Fruit fly (Drosophila melanogaster) whole organism, prepupa: ENCODE measurements around the gene ey.

Experiments
- Blimp-1 ChIP-seq: fragments of 200-800 bp; sonication (Bioruptor generic); optimal IDR thresholded peaks from 3 replicates; lab custom pipeline; 2017; ENCODE audit warnings: missing biosample characterization, missing genetic modification characterization, mild to moderate bottlenecking, moderate library complexity, missing genetic modification reagents
- CG10631 ChIP-seq: fragments of 200-800 bp; sonication (Bioruptor generic); optimal IDR thresholded peaks from 2 replicates; lab custom pipeline; 2016; ENCODE audit warnings: missing biosample characterization, missing genetic modification characterization
- CG10669 ChIP-seq: fragments of 200-800 bp; sonication (Bioruptor generic); optimal IDR thresholded peaks from 3 replicates; lab custom pipeline; 2018; ENCODE audit warnings: missing biosample characterization, mild to moderate bottlenecking, missing genetic modification characterization, moderate library complexity
- CG11294 ChIP-seq: fragments of 200-800 bp; sonication (Bioruptor generic); IDR thresholded peaks from 2 replicates; pipeline ENCODE4 v1.3.6; 2022; ENCODE audit warnings: missing biosample characterization, missing genetic modification characterization
- CG11902 ChIP-seq: fragments of 200-800 bp; sonication (Bioruptor generic); optimal IDR thresholded peaks from 3 replicates; lab custom pipeline; 2016; ENCODE audit warnings: missing biosample characterization, missing genetic modification characterization
- CG15336 ChIP-seq: fragments of 200-800 bp; sonication (Bioruptor generic); IDR thresholded peaks from 2 replicates; pipeline ENCODE4 v1.3.6; 2022; ENCODE audit warnings: missing biosample characterization, missing genetic modification characterization
- CG1621 ChIP-seq: fragments of 200-800 bp; sonication (Bioruptor generic); optimal IDR thresholded peaks from 3 replicates; lab custom pipeline; 2018; ENCODE audit warnings: missing biosample characterization, mild to moderate bottlenecking, missing genetic modification characterization
- CG16779 ChIP-seq: fragments of 200-800 bp; sonication (Bioruptor generic); optimal IDR thresholded peaks from 3 replicates; lab custom pipeline; 2017; ENCODE audit warnings: missing biosample characterization, mild to moderate bottlenecking, missing genetic modification characterization
- CG3032 ChIP-seq: fragments of 200-800 bp; optimal IDR thresholded peaks from 2 replicates; lab custom pipeline; 2019; ENCODE audit warnings: missing biosample characterization, mild to moderate bottlenecking, missing genetic modification characterization, moderate library complexity
- CG31627 ChIP-seq: fragments of 200-800 bp; sonication (Bioruptor generic); optimal IDR thresholded peaks from 3 replicates; lab custom pipeline; 2016; ENCODE audit warnings: missing biosample characterization, missing genetic modification characterization
- CG32006 ChIP-seq: fragments of 200-800 bp; sonication (Bioruptor generic); optimal IDR thresholded peaks from 3 replicates; lab custom pipeline; 2017; ENCODE audit warnings: missing biosample characterization, mild to moderate bottlenecking, missing genetic modification characterization
- CG3919 ChIP-seq: fragments of 200-800 bp; sonication (Bioruptor generic); optimal IDR thresholded peaks from 3 replicates; lab custom pipeline; 2016; ENCODE audit warnings: missing biosample characterization, missing genetic modification characterization
- CG4318 ChIP-seq: fragments of 200-800 bp; sonication (Bioruptor generic); optimal IDR thresholded peaks from 3 replicates; lab custom pipeline; 2017; ENCODE audit warnings: missing biosample characterization, mild to moderate bottlenecking, missing genetic modification characterization
- CG6163 ChIP-seq: fragments of 200-800 bp; sonication (Bioruptor generic); IDR thresholded peaks from 3 replicates; pipeline ENCODE4 v1.3.6; 2022; ENCODE audit warnings: missing biosample characterization, missing genetic modification characterization
- CG6276 ChIP-seq: fragments of 200-800 bp; sonication (Bioruptor generic); optimal IDR thresholded peaks from 2 replicates; lab custom pipeline; 2017; ENCODE audit warnings: missing biosample characterization, mild to moderate bottlenecking, missing genetic modification characterization
- CG6792 ChIP-seq: fragments of 200-800 bp; sonication (Bioruptor generic); optimal IDR thresholded peaks from 3 replicates; lab custom pipeline; 2016; ENCODE audit warnings: missing biosample characterization, missing genetic modification characterization
- CG6808 ChIP-seq: fragments of 200-800 bp; sonication (Bioruptor generic); optimal IDR thresholded peaks from 3 replicates; lab custom pipeline; 2017; ENCODE audit warnings: missing biosample characterization, missing genetic modification characterization, mild to moderate bottlenecking, moderate library complexity, missing genetic modification reagents
- CG7368 ChIP-seq: fragments of 200-800 bp; sonication (Bioruptor generic); optimal IDR thresholded peaks from 3 replicates; lab custom pipeline; 2016; ENCODE audit warnings: missing biosample characterization, missing genetic modification characterization
- CG8119 ChIP-seq: fragments of 200-800 bp; sonication (Bioruptor generic); IDR thresholded peaks from 3 replicates; pipeline ENCODE4 v1.3.6; 2022; ENCODE audit warnings: missing biosample characterization, missing genetic modification characterization
- CG8319 ChIP-seq: fragments of 200-800 bp; sonication (Bioruptor generic); optimal IDR thresholded peaks from 3 replicates; lab custom pipeline; 2016; ENCODE audit warnings: missing biosample characterization, missing genetic modification characterization
- CG9139 ChIP-seq: fragments of 200-800 bp; sonication (Bioruptor generic); optimal IDR thresholded peaks from 3 replicates; lab custom pipeline; 2017; ENCODE audit warnings: missing biosample characterization, mild to moderate bottlenecking, missing genetic modification characterization
- Eip75B ChIP-seq: fragments of 200-800 bp; sonication (Bioruptor generic); optimal IDR thresholded peaks from 3 replicates; lab custom pipeline; 2016; ENCODE audit warnings: missing biosample characterization, missing genetic modification characterization
- Eip78C ChIP-seq: fragments of 200-800 bp; sonication (Bioruptor generic); peaks from one replicate; lab custom pipeline; 2016; ENCODE audit warnings: missing biosample characterization, missing genetic modification characterization
- Ets96B ChIP-seq: fragments of 200-800 bp; optimal IDR thresholded peaks from 2 replicates; lab custom pipeline; 2019; ENCODE audit warnings: missing biosample characterization, mild to moderate bottlenecking, missing genetic modification characterization, moderate library complexity
- Gug ChIP-seq: fragments of 200-800 bp; sonication (Bioruptor generic); IDR thresholded peaks from 2 replicates; pipeline ENCODE4 v1.3.6; 2022; ENCODE audit warnings: missing biosample characterization, missing genetic modification characterization
- Hr38 ChIP-seq: sonication (Bioruptor generic); optimal IDR thresholded peaks from 2 replicates; lab custom pipeline; 2016; ENCODE audit warnings: missing biosample characterization, missing genetic modification characterization
- Hr39 ChIP-seq: fragments of 200-800 bp; sonication (Bioruptor generic); optimal IDR thresholded peaks from 2 replicates; lab custom pipeline; 2016; ENCODE audit warnings: missing biosample characterization, missing genetic modification characterization
- Hr4 ChIP-seq: fragments of 200-800 bp; sonication (Bioruptor generic); optimal IDR thresholded peaks from 3 replicates; lab custom pipeline; 2016; ENCODE audit warnings: missing biosample characterization, missing genetic modification characterization
- Lpt ChIP-seq: fragments of 200-800 bp; sonication (Bioruptor generic); optimal IDR thresholded peaks from 3 replicates; lab custom pipeline; 2016; ENCODE audit warnings: missing biosample characterization, missing genetic modification characterization
- Met ChIP-seq: fragments of 200-800 bp; sonication (Bioruptor generic); optimal IDR thresholded peaks from 3 replicates; lab custom pipeline; 2016; ENCODE audit warnings: missing biosample characterization, missing genetic modification characterization
- OdsH ChIP-seq: fragments of 200-800 bp; sonication (Bioruptor generic); optimal IDR thresholded peaks from 3 replicates; lab custom pipeline; 2016; ENCODE audit warnings: missing biosample characterization, missing genetic modification characterization
- Smox ChIP-seq: fragments of 200-800 bp; sonication (Bioruptor generic); optimal IDR thresholded peaks from 3 replicates; lab custom pipeline; 2016; ENCODE audit warnings: missing biosample characterization, missing genetic modification characterization
- Sox102F ChIP-seq: fragments of 200-800 bp; sonication (Bioruptor generic); optimal IDR thresholded peaks from 2 replicates; lab custom pipeline; 2016; ENCODE audit warnings: missing biosample characterization, mild to moderate bottlenecking, missing genetic modification characterization
- Sox14 ChIP-seq: fragments of 200-800 bp; sonication (Bioruptor generic); optimal IDR thresholded peaks from 3 replicates; lab custom pipeline; 2016; ENCODE audit warnings: missing biosample characterization, missing genetic modification characterization
- Sox15 ChIP-seq: fragments of 200-800 bp; sonication (Bioruptor generic); optimal IDR thresholded peaks from 3 replicates; lab custom pipeline; 2016; ENCODE audit warnings: missing biosample characterization, missing genetic modification characterization
- achi ChIP-seq: fragments of 200-800 bp; sonication (Bioruptor generic); optimal IDR thresholded peaks from 3 replicates; lab custom pipeline; 2016; ENCODE audit warnings: missing biosample characterization, missing genetic modification characterization
- acj6 ChIP-seq: fragments of 200-800 bp; sonication (Bioruptor generic); optimal IDR thresholded peaks from 3 replicates; lab custom pipeline; 2016; ENCODE audit warnings: missing biosample characterization, missing genetic modification characterization
- cyc ChIP-seq: fragments of 200-800 bp; sonication (Bioruptor generic); optimal IDR thresholded peaks from 3 replicates; lab custom pipeline; 2016; ENCODE audit warnings: missing biosample characterization, missing genetic modification characterization
- dac ChIP-seq: fragments of 200-800 bp; sonication (Bioruptor generic); optimal IDR thresholded peaks from 2 replicates; lab custom pipeline; 2017; ENCODE audit warnings: missing biosample characterization, mild to moderate bottlenecking, missing genetic modification characterization
- dsx ChIP-seq: fragments of 200-800 bp; optimal IDR thresholded peaks from 3 replicates; lab custom pipeline; 2019; ENCODE audit warnings: missing biosample characterization, mild to moderate bottlenecking, missing genetic modification characterization, moderate library complexity; ENCODE audit not compliant: poor library complexity, severe bottlenecking
- eg ChIP-seq: fragments of 200-800 bp; sonication (Bioruptor generic); IDR thresholded peaks from 3 replicates; pipeline ENCODE4 v1.3.6; 2022; ENCODE audit warnings: missing biosample characterization, missing genetic modification characterization
- esn ChIP-seq: fragments of 200-800 bp; sonication (Bioruptor generic); optimal IDR thresholded peaks from 2 replicates; lab custom pipeline; 2016; ENCODE audit warnings: missing biosample characterization, mild to moderate bottlenecking, missing genetic modification characterization, moderate library complexity
- fd59A ChIP-seq: fragments of 200-800 bp; sonication (Bioruptor generic); optimal IDR thresholded peaks from 2 replicates; lab custom pipeline; 2017; ENCODE audit warnings: missing biosample characterization, mild to moderate bottlenecking, missing genetic modification characterization, missing genetic modification reagents
- fd85E ChIP-seq: fragments of 200-800 bp; sonication (Bioruptor generic); optimal IDR thresholded peaks from 3 replicates; lab custom pipeline; 2016; ENCODE audit warnings: missing biosample characterization, missing genetic modification characterization
- fkh ChIP-seq: fragments of 200-800 bp; sonication (Bioruptor generic); optimal IDR thresholded peaks from 3 replicates; lab custom pipeline; 2017; ENCODE audit warnings: missing biosample characterization, mild to moderate bottlenecking, missing genetic modification characterization, moderate library complexity
- lz ChIP-seq: fragments of 200-800 bp; sonication (Bioruptor generic); optimal IDR thresholded peaks from 3 replicates; lab custom pipeline; 2016; ENCODE audit warnings: missing biosample characterization, missing genetic modification characterization
- net ChIP-seq: fragments of 200-800 bp; sonication (Bioruptor generic); optimal IDR thresholded peaks from 3 replicates; lab custom pipeline; 2016; ENCODE audit warnings: missing biosample characterization, missing genetic modification characterization
- pdm3 ChIP-seq: fragments of 200-800 bp; sonication (Bioruptor generic); optimal IDR thresholded peaks from 3 replicates; lab custom pipeline; 2016; ENCODE audit warnings: missing biosample characterization, missing genetic modification characterization
- salr ChIP-seq, 2 experiments: fragments of 200-800 bp; sonication (Bioruptor generic); optimal IDR thresholded peaks; 3 replicates each; lab custom pipeline; 2016 to 2018; ENCODE audit warnings: missing biosample characterization in 2 of 2, missing genetic modification characterization in 2 of 2, mild to moderate bottlenecking in 1 of 2
- spab ChIP-seq: fragments of 200-800 bp; sonication (Bioruptor generic); optimal IDR thresholded peaks from 2 replicates; lab custom pipeline; 2017; ENCODE audit warnings: missing biosample characterization, mild to moderate bottlenecking, missing genetic modification characterization, missing genetic modification reagents
- ss ChIP-seq, 2 experiments: fragments of 200-800 bp; sonication (Bioruptor generic); optimal IDR thresholded peaks; 2 replicates in 1 of 2; 3 replicates in 1 of 2; lab custom pipeline; 2017 to 2018; ENCODE audit warnings: mild to moderate bottlenecking in 2 of 2, missing biosample characterization in 2 of 2, missing genetic modification characterization in 2 of 2, moderate library complexity in 1 of 2
- svp ChIP-seq: fragments of 200-800 bp; sonication (Bioruptor generic); peaks from one replicate; lab custom pipeline; 2016; ENCODE audit warnings: missing biosample characterization, missing genetic modification characterization
- topi ChIP-seq: fragments of 200-800 bp; sonication (Bioruptor generic); optimal IDR thresholded peaks from 3 replicates; lab custom pipeline; 2016; ENCODE audit warnings: missing biosample characterization, missing genetic modification characterization
- vri ChIP-seq: fragments of 200-800 bp; sonication (Bioruptor generic); optimal IDR thresholded peaks from 3 replicates; lab custom pipeline; 2016; ENCODE audit warnings: missing biosample characterization, mild to moderate bottlenecking, missing genetic modification characterization

The ey gene

dm6 chr4:697463-697862, at the start of gene ey:
TSS of gene ey (plus strand) at chr4:697689.
- TF ChIP-seq CG15336 (no peak), fd85E (GFP tag; lab: Kevin White, UChicago) (no peak), Hr4 (GFP tag; lab: Kevin White, UChicago) (peak; percentile 23), CG6792 (GFP tag; lab: Kevin White, UChicago) (no peak), achi (GFP tag; lab: Kevin White, UChicago) (peak; percentile 35), CG6808 (GFP tag; lab: Kevin White, UChicago) (peak; percentile 40), CG8119 (no peak), CG3919 (GFP tag; lab: Kevin White, UChicago) (no peak), Gug (no peak), topi (GFP tag; lab: Kevin White, UChicago) (no peak), dac (GFP tag; lab: Kevin White, UChicago) (no peak), lz (no peak), Blimp-1 (GFP tag; lab: Kevin White, UChicago) (no peak), fkh (peak; percentile 79), CG6276 (GFP tag; lab: Kevin White, UChicago) (no peak), Sox14 (GFP tag; lab: Kevin White, UChicago) (no peak), CG31627 (GFP tag; lab: Kevin White, UChicago) (no peak), Hr39 (no peak), CG3032 (tag; lab: Kevin White, UChicago) (peak; percentile 24), Sox15 (no peak), CG10669 (GFP tag; lab: Kevin White, UChicago) (no peak), Ets96B (no peak), vri (GFP tag; lab: Kevin White, UChicago) (no peak), cyc (GFP tag; lab: Kevin White, UChicago) (no peak), CG4318 (GFP tag; lab: Kevin White, UChicago) (no peak), esn (GFP tag; lab: Kevin White, UChicago) (no peak), CG10631 (no peak), CG16779 (tag; lab: Kevin White, UChicago) (no peak), CG11902 (GFP tag; lab: Kevin White, UChicago) (no peak), Eip75B (GFP tag; lab: Kevin White, UChicago) (peak; percentile 9), svp (no peak), Hr38 (no peak), ss (GFP tag; optimal IDR thresholded peaks at IDR 0.05; lab: Kevin White, UChicago) (peak; percentile 36 to 43), Sox102F (GFP tag; lab: Kevin White, UChicago) (no peak), CG7368 (GFP tag; lab: Kevin White, UChicago) (no peak), Lpt (GFP tag; lab: Kevin White, UChicago) (no peak), CG1621 (tag; lab: Kevin White, UChicago) (no peak), CG9139 (no peak), fd59A (GFP tag; lab: Kevin White, UChicago) (no peak), dsx (GFP tag; lab: Kevin White, UChicago) (no peak), salr (GFP tag; optimal IDR thresholded peaks at IDR 0.05; lab: Kevin White, UChicago) (no peak), acj6 (GFP tag; lab: Kevin White, UChicago) (no peak), eg (no peak), Eip78C (GFP tag; lab: Kevin White, UChicago) (peak; percentile 34), CG8319 (GFP tag; lab: Kevin White, UChicago) (no peak), spab (GFP tag; lab: Kevin White, UChicago) (no peak), pdm3 (GFP tag; lab: Kevin White, UChicago) (no peak), Smox (GFP tag; lab: Kevin White, UChicago) (no peak), CG32006 (GFP tag; lab: Kevin White, UChicago) (no peak), CG11294 (no peak), OdsH (peak; percentile 24), net (peak; percentile 1), CG6163 (GFP tag; lab: Robert Waterston, UW) (no peak), Met (no peak)
